Fruit fly (Drosophila melanogaster) Kc167 (cell line): ENCODE results near the gene CG13116.

Source experiments
- Myc ChIP-seq: fragments of >200 bp; optimal IDR thresholded peaks from 2 replicates; lab custom pipeline; 2017; ENCODE audit warnings: missing external identifiers
- Sin3A ChIP-seq: fragments of >200 bp; optimal IDR thresholded peaks from 2 replicates; lab custom pipeline; 2018; ENCODE audit warnings: missing external identifiers
- h ChIP-seq: fragments of >200 bp; optimal IDR thresholded peaks from 3 replicates; lab custom pipeline; 2018; ENCODE audit warnings: missing external identifiers
- insv ChIP-seq: fragments of >200 bp; optimal IDR thresholded peaks from 3 replicates; lab custom pipeline; 2018; ENCODE audit warnings: missing external identifiers
- ttk ChIP-seq: sonication (Bioruptor generic); optimal IDR thresholded peaks from 2 replicates; lab custom pipeline; 2017; ENCODE audit warnings: missing external identifiers

dm6 chr2L:9778416-9778815, 48.7 kb downstream of the CG13116 start:
- no peak for TF ChIP-seq Myc (lab: Kevin White, UChicago)
- no peak for TF ChIP-seq ttk
- no peak for TF ChIP-seq h (lab: Kevin White, UChicago)
- no peak for TF ChIP-seq Sin3A (lab: Kevin White, UChicago)
- TF ChIP-seq insv, result no peak
